Worm (Caenorhabditis elegans) whole organism, L4/young adult: ENCODE measurements around the gene eel-1.

Source experiments
- W03F9.2 ChIP-seq: fragments of 150-350 bp; optimal IDR thresholded peaks from 2 replicates; lab custom pipeline; 2014; ENCODE audit warnings: missing biosample characterization, missing genetic modification characterization
- him-1 ChIP-seq: sonication (generic microtip); optimal IDR thresholded peaks from 2 replicates; lab custom pipeline; 2016; ENCODE audit warnings: missing genotype, missing genetic modification reagents, missing genetic modification characterization, missing compliant biosample characterization

- no peak for TF ChIP-seq him-1 (tag; lab: Kevin White, UChicago)
- TF ChIP-seq W03F9.2 (tag; lab: Kevin White, UChicago) = no peak
These were observed 39.7 kb upstream of the eel-1 start for ce11 chrIV:3089611-3090010.
